Fruit fly (Drosophila melanogaster) whole organism, embryonic: Measurements from ENCODE around the gene mRpS14.

Source experiments
- CG10209 ChIP-seq: fragments of 200-800 bp; sonication (Bioruptor generic); optimal IDR thresholded peaks from 3 replicates; lab custom pipeline; 2017; ENCODE audit warnings: missing biosample characterization, mild to moderate bottlenecking, missing genetic modification characterization, missing genetic modification reagents
- CG10654 ChIP-seq: fragments of 200-800 bp; sonication (Bioruptor generic); optimal IDR thresholded peaks from 2 replicates; lab custom pipeline; 2016; ENCODE audit warnings: missing biosample characterization, missing genetic modification characterization
- CG11398 ChIP-seq: fragments of 200-800 bp; sonication (Bioruptor generic); optimal IDR thresholded peaks from 2 replicates; lab custom pipeline; 2016; ENCODE audit warnings: missing biosample characterization, missing genetic modification characterization
- CG11696 ChIP-seq: fragments of 200-800 bp; sonication (Bioruptor generic); IDR thresholded peaks from 2 replicates; pipeline ENCODE4 v1.3.6; 2022; ENCODE audit warnings: missing biosample characterization, missing genetic modification characterization
- CG12071 ChIP-seq: fragments of 200-800 bp; sonication (Bioruptor generic); optimal IDR thresholded peaks from 3 replicates; lab custom pipeline; 2018; ENCODE audit warnings: missing biosample characterization, mild to moderate bottlenecking, missing genetic modification characterization
- CG12104 ChIP-seq: fragments of 200-800 bp; sonication (Bioruptor generic); optimal IDR thresholded peaks from 3 replicates; lab custom pipeline; 2016; ENCODE audit warnings: missing biosample characterization, missing genetic modification characterization
- CG12155 ChIP-seq: fragments of 200-800 bp; sonication (Bioruptor generic); optimal IDR thresholded peaks from 3 replicates; lab custom pipeline; 2016; ENCODE audit warnings: missing biosample characterization, missing genetic modification characterization
- CG12299 ChIP-seq: fragments of 200-800 bp; sonication (Bioruptor generic); optimal IDR thresholded peaks from 2 replicates; lab custom pipeline; 2018; ENCODE audit warnings: missing biosample characterization, mild to moderate bottlenecking, missing genetic modification characterization
- CG13296 ChIP-seq: fragments of 200-800 bp; sonication (Bioruptor generic); optimal IDR thresholded peaks from 3 replicates; lab custom pipeline; 2018; ENCODE audit warnings: missing biosample characterization, mild to moderate bottlenecking, missing genetic modification characterization
- CG14441 ChIP-seq: fragments of 200-800 bp; sonication (Bioruptor generic); IDR thresholded peaks from 2 replicates; pipeline ENCODE4 v1.3.6; 2022; ENCODE audit warnings: missing biosample characterization, missing genetic modification characterization
- CG15073 ChIP-seq: fragments of 200-800 bp; sonication (Bioruptor generic); optimal IDR thresholded peaks from 2 replicates; lab custom pipeline; 2016; ENCODE audit warnings: missing biosample characterization, missing genetic modification characterization
- CG15479 ChIP-seq: fragments of 200-800 bp; sonication (Bioruptor generic); optimal IDR thresholded peaks from 3 replicates; lab custom pipeline; 2019; ENCODE audit warnings: missing biosample characterization, mild to moderate bottlenecking, missing genetic modification characterization, moderate library complexity
- CG17186 ChIP-seq: fragments of 200-800 bp; sonication (Bioruptor generic); optimal IDR thresholded peaks from 3 replicates; lab custom pipeline; 2017; ENCODE audit warnings: missing biosample characterization, missing genetic modification reagents, missing genetic modification characterization
- CG2678 ChIP-seq: fragments of 200-800 bp; sonication (Bioruptor generic); optimal IDR thresholded peaks from 3 replicates; lab custom pipeline; 2019; ENCODE audit warnings: missing biosample characterization, mild to moderate bottlenecking, missing genetic modification characterization, moderate library complexity
- CG32532 ChIP-seq: fragments of 200-800 bp; sonication (Bioruptor generic); IDR thresholded peaks from 2 replicates; pipeline ENCODE4 v1.3.6; 2022; ENCODE audit warnings: missing biosample characterization, missing genetic modification characterization
- CG33557 ChIP-seq: fragments of 200-800 bp; sonication (Bioruptor generic); optimal IDR thresholded peaks from 2 replicates; lab custom pipeline; 2019; ENCODE audit warnings: missing biosample characterization, mild to moderate bottlenecking, missing genetic modification characterization, moderate library complexity
- CG6254 ChIP-seq: fragments of 200-800 bp; sonication (Bioruptor generic); optimal IDR thresholded peaks from 3 replicates; lab custom pipeline; 2017; ENCODE audit warnings: mild to moderate bottlenecking, missing biosample characterization, missing genetic modification reagents, missing genetic modification characterization
- CG6654 ChIP-seq: fragments of 200-800 bp; sonication (Bioruptor generic); optimal IDR thresholded peaks from 2 replicates; lab custom pipeline; 2017; ENCODE audit warnings: missing biosample characterization, mild to moderate bottlenecking, missing genetic modification characterization
- CG6689 ChIP-seq: fragments of 200-800 bp; sonication (Bioruptor generic); IDR thresholded peaks from 2 replicates; pipeline ENCODE4 v1.3.6; 2022; ENCODE audit warnings: missing biosample characterization, missing genetic modification characterization
- CG6765 ChIP-seq: fragments of 200-800 bp; sonication (Bioruptor generic); optimal IDR thresholded peaks from 3 replicates; lab custom pipeline; 2017; ENCODE audit warnings: missing biosample characterization, mild to moderate bottlenecking, missing genetic modification characterization
- CG7928 ChIP-seq: fragments of 200-800 bp; sonication (Bioruptor generic); optimal IDR thresholded peaks from 2 replicates; lab custom pipeline; 2017; ENCODE audit warnings: missing biosample characterization, mild to moderate bottlenecking, missing genetic modification characterization
- Chrac-16 ChIP-seq: fragments of 200-800 bp; sonication (Bioruptor generic); optimal IDR thresholded peaks from 3 replicates; lab custom pipeline; 2016; ENCODE audit warnings: missing biosample characterization, missing genetic modification characterization
- CkIIα-i1 ChIP-seq: fragments of 200-800 bp; sonication (Bioruptor generic); IDR thresholded peaks from 2 replicates; pipeline ENCODE4 v1.3.6; 2022; ENCODE audit warnings: missing biosample characterization, missing genetic modification characterization
- Deaf1 ChIP-seq: fragments of 200-800 bp; optimal IDR thresholded peaks from 3 replicates; lab custom pipeline; 2019; ENCODE audit warnings: missing biosample characterization, mild to moderate bottlenecking, missing genetic modification characterization, moderate library complexity
- Dek ChIP-seq: fragments of 200-800 bp; sonication (Bioruptor generic); optimal IDR thresholded peaks from 3 replicates; lab custom pipeline; 2019; ENCODE audit warnings: missing biosample characterization, mild to moderate bottlenecking, missing genetic modification characterization, moderate library complexity
- Hmr ChIP-seq: fragments of 200-800 bp; sonication (Bioruptor generic); optimal IDR thresholded peaks from 3 replicates; lab custom pipeline; 2017; ENCODE audit warnings: mild to moderate bottlenecking, missing biosample characterization, missing genetic modification reagents, missing genetic modification characterization
- Hr51 ChIP-seq, 2 experiments: fragments of 200-800 bp; sonication (Bioruptor generic); optimal IDR thresholded peaks; 2 replicates in 1 of 2; 3 replicates in 1 of 2; lab custom pipeline; 2016 to 2018; ENCODE audit warnings: missing biosample characterization in 2 of 2, missing genetic modification characterization in 2 of 2, mild to moderate bottlenecking in 1 of 2, moderate library complexity in 1 of 2
- Meics ChIP-seq: fragments of 200-800 bp; sonication (Bioruptor generic); optimal IDR thresholded peaks from 2 replicates; lab custom pipeline; 2017; ENCODE audit warnings: missing biosample characterization, mild to moderate bottlenecking, missing genetic modification characterization
- NC2α ChIP-seq: fragments of 200-800 bp; sonication (Bioruptor generic); optimal IDR thresholded peaks from 2 replicates; lab custom pipeline; 2016; ENCODE audit warnings: missing biosample characterization, missing genetic modification characterization
- Six4 ChIP-seq: fragments of 200-800 bp; sonication (Bioruptor generic); optimal IDR thresholded peaks from 2 replicates; lab custom pipeline; 2016; ENCODE audit warnings: missing biosample characterization, missing genetic modification characterization
- Taf1 ChIP-seq: fragments of 200-800 bp; sonication (Bioruptor generic); IDR thresholded peaks from 2 replicates; pipeline ENCODE4 v1.3.6; 2022; ENCODE audit warnings: missing biosample characterization, missing genetic modification characterization
- amos ChIP-seq: fragments of 200-800 bp; sonication (Bioruptor generic); IDR thresholded peaks from 2 replicates; pipeline ENCODE4 v1.3.6; 2022; ENCODE audit warnings: missing biosample characterization, missing genetic modification characterization; ENCODE audit not compliant: partially characterized antibody
- bcd ChIP-seq: fragments of 200-800 bp; sonication (Bioruptor generic); optimal IDR thresholded peaks from 2 replicates; lab custom pipeline; 2017; ENCODE audit warnings: missing biosample characterization, mild to moderate bottlenecking, missing genetic modification characterization
- bigmax ChIP-seq: fragments of 200-800 bp; sonication (Bioruptor generic); optimal IDR thresholded peaks from 2 replicates; lab custom pipeline; 2018; ENCODE audit warnings: missing biosample characterization, mild to moderate bottlenecking, missing genetic modification characterization
- chinmo ChIP-seq: fragments of 200-800 bp; sonication (Bioruptor generic); IDR thresholded peaks from 4 replicates; pipeline ENCODE4 v1.3.6; 2022; ENCODE audit warnings: missing biosample characterization, missing genetic modification characterization; ENCODE audit not compliant: partially characterized antibody
- da ChIP-seq: fragments of 200-800 bp; sonication (Bioruptor generic); optimal IDR thresholded peaks from 2 replicates; lab custom pipeline; 2016; ENCODE audit warnings: missing biosample characterization, missing genetic modification characterization
- fd96Cb ChIP-seq: fragments of 200-800 bp; sonication (Bioruptor generic); optimal IDR thresholded peaks from 2 replicates; lab custom pipeline; 2018; ENCODE audit warnings: missing biosample characterization, mild to moderate bottlenecking, missing genetic modification characterization, moderate library complexity
- gce ChIP-seq: fragments of 200-800 bp; sonication (Bioruptor generic); IDR thresholded peaks from 3 replicates; pipeline ENCODE4 v1.3.6; 2022; ENCODE audit warnings: missing biosample characterization, missing genetic modification characterization
- grn ChIP-seq: fragments of 200-800 bp; sonication (Bioruptor generic); optimal IDR thresholded peaks from 3 replicates; lab custom pipeline; 2017; ENCODE audit warnings: missing biosample characterization, missing genetic modification characterization
- gsb ChIP-seq: fragments of 200-800 bp; sonication (Bioruptor generic); IDR thresholded peaks from 2 replicates; pipeline ENCODE4 v1.3.6; 2022; ENCODE audit warnings: missing biosample characterization, missing genetic modification characterization
- kah ChIP-seq: fragments of 200-800 bp; sonication (Bioruptor generic); optimal IDR thresholded peaks from 2 replicates; lab custom pipeline; 2018; ENCODE audit warnings: missing biosample characterization, mild to moderate bottlenecking, missing genetic modification characterization
- mirr ChIP-seq: fragments of 200-800 bp; sonication (Bioruptor generic); optimal IDR thresholded peaks from 3 replicates; lab custom pipeline; 2018; ENCODE audit warnings: missing biosample characterization, mild to moderate bottlenecking, missing genetic modification characterization
- pan ChIP-seq, 4 experiments: fragments of >200 bp in 3 of 4; fragments of 200-800 bp in 1 of 4; sonication (Bioruptor generic) in 1 of 4; optimal IDR thresholded peaks in 3 of 4; IDR thresholded peaks in 1 of 4; 2 replicates each; pipeline versions ENCODE4 v1.3.6 to Lab custom; 2017 to 2022; ENCODE audit warnings: missing biosample characterization in 2 of 4, missing genetic modification characterization in 2 of 4, mixed read lengths in 1 of 4
- prd ChIP-seq, 3 experiments: fragments of >200 bp in 2 of 3; fragments of 200-800 bp in 1 of 3; sonication (Bioruptor generic) in 1 of 3; optimal IDR thresholded peaks in 2 of 3; IDR thresholded peaks in 1 of 3; 2 replicates in 2 of 3; 3 replicates in 1 of 3; pipeline versions ENCODE4 v1.3.6 to Lab custom; 2017 to 2022; ENCODE audit warnings: missing biosample characterization in 1 of 3, missing genetic modification characterization in 1 of 3
- ranshi ChIP-seq: fragments of 200-800 bp; sonication (Bioruptor generic); IDR thresholded peaks from 2 replicates; pipeline ENCODE4 v1.3.6; 2022; ENCODE audit warnings: missing biosample characterization, missing genetic modification characterization
- row ChIP-seq: fragments of 200-800 bp; sonication (Bioruptor generic); IDR thresholded peaks from 3 replicates; pipeline ENCODE4 v1.3.6; 2022; ENCODE audit warnings: missing biosample characterization, missing genetic modification characterization
- sug ChIP-seq: fragments of 200-800 bp; optimal IDR thresholded peaks from 2 replicates; lab custom pipeline; 2019; ENCODE audit warnings: missing biosample characterization, mild to moderate bottlenecking, missing genetic modification characterization, moderate library complexity
- tgo ChIP-seq: fragments of 200-800 bp; sonication (Bioruptor generic); IDR thresholded peaks from 3 replicates; pipeline ENCODE4 v1.3.6; 2022; ENCODE audit warnings: missing biosample characterization, missing genetic modification characterization
- yki ChIP-seq: fragments of >200 bp; optimal IDR thresholded peaks from 3 replicates; lab custom pipeline; 2018

The mRpS14 gene

dm6 chrX:19497782-19498440 is 17.9 kb upstream of the mRpS14 start (continued):
- TF ChIP-seq Hr51 (GFP tag; optimal IDR thresholded peaks at IDR 0.05; lab: Kevin White, UChicago) (no peak), Taf1 (GFP tag; lab: Robert Waterston, UW) (no peak), gsb (GFP tag; lab: Robert Waterston, UW) (no peak), Chrac-16 (GFP tag; lab: Kevin White, UChicago) (no peak), CG11398 (GFP tag; lab: Kevin White, UChicago) (no peak), CG6254 (GFP tag; lab: Kevin White, UChicago) (no peak), row (GFP tag; lab: Robert Waterston, UW) (peak; percentile 56; the same call in 2 of the 3 replicates), CkIIα-i1 (no peak), bigmax (GFP tag; lab: Kevin White, UChicago) (no peak), kah (no peak), CG6765 (GFP tag; lab: Kevin White, UChicago) (peak; percentile 16), fd96Cb (tag; lab: Kevin White, UChicago) (no peak), CG14441 (GFP tag; lab: Robert Waterston, UW) (0 out of 2 replicates have a peak, but pooled peaks have one; percentile 5), sug (peak; percentile 92), Hmr (peak; percentile 63), Meics (peak; percentile 1), amos (GFP tag; lab: Robert Waterston, UW) (peak; percentile 48; the same call in 1 of the 2 replicates), bcd (GFP tag; lab: Kevin White, UChicago) (no peak), da (no peak), NC2α (GFP tag; lab: Kevin White, UChicago) (no peak), CG2678 (peak; percentile 14), pan (optimal IDR thresholded peaks at IDR 0.05; lab: Kevin White, UChicago) (no peak), pan (GFP tag; optimal IDR thresholded peaks at IDR 0.05 in 1 of 2, IDR thresholded peaks at IDR 0.05 in 1 of 2) (peak in 1 of 2 experiments; percentile 18), CG10209 (GFP tag; lab: Kevin White, UChicago) (no peak), CG12071 (GFP tag; lab: Kevin White, UChicago) (peak; percentile 10), mirr (GFP tag; lab: Kevin White, UChicago) (peak; percentile 75), yki (lab: Kevin White, UChicago) (no peak), Deaf1 (peak; percentile 98), CG13296 (GFP tag; lab: Kevin White, UChicago) (peak; percentile 19), CG12104 (GFP tag; lab: Kevin White, UChicago) (no peak), ranshi (GFP tag; lab: Robert Waterston, UW) (peak; percentile 10; the same call in 1 of the 2 replicates), tgo (GFP tag; lab: Robert Waterston, UW) (no peak), CG32532 (GFP tag; lab: Robert Waterston, UW) (peak; percentile 89), gce (GFP tag; lab: Robert Waterston, UW) (no peak), Dek (tag; lab: Kevin White, UChicago) (no peak), CG12155 (GFP tag; lab: Kevin White, UChicago) (peak; percentile 61), CG15479 (GFP tag; lab: Kevin White, UChicago) (no peak), CG10654 (GFP tag; lab: Kevin White, UChicago) (no peak), CG17186 (no peak), CG33557 (no peak), chinmo (GFP tag; lab: Robert Waterston, UW) (peak; percentile 83; the same call in 2 of the 4 replicates), CG7928 (GFP tag; lab: Kevin White, UChicago) (no peak), CG6654 (GFP tag; lab: Kevin White, UChicago) (no peak), CG11696 (GFP tag; lab: Robert Waterston, UW) (peak; percentile 57; the same call in 1 of the 2 replicates), prd (optimal IDR thresholded peaks at IDR 0.05; lab: Kevin White, UChicago) (no peak), prd (GFP tag; IDR thresholded peaks at IDR 0.05; lab: Robert Waterston, UW) (no peak), CG15073 (GFP tag; lab: Kevin White, UChicago) (no peak), CG12299 (tag; lab: Kevin White, UChicago) (peak; percentile 20), CG6689 (GFP tag; lab: Robert Waterston, UW) (no peak), grn (GFP tag; lab: Kevin White, UChicago) (peak; percentile 41), Six4 (GFP tag; lab: Kevin White, UChicago) (no peak)
